Worm (Caenorhabditis elegans) whole organism, young adult: ENCODE measurements around the gene ddo-2.

ENCODE experiments used
- F57C9.4 ChIP-seq: sonication (generic microtip); optimal IDR thresholded peaks from 2 replicates; lab custom pipeline; 2017; ENCODE audit warnings: mild to moderate bottlenecking, missing genetic modification characterization, missing compliant biosample characterization
- attf-3 ChIP-seq: fragments of 200-800 bp; sonication (Bioruptor generic); conservative IDR thresholded peaks from 2 replicates; pipeline ENCODE4 v1.3.6; 2022; ENCODE audit warnings: missing genetic modification reagents, missing genetic modification characterization, missing compliant biosample characterization
- attf-5 ChIP-seq: fragments of 200-800 bp; sonication (Bioruptor generic); optimal IDR thresholded peaks from 2 replicates; lab custom pipeline; 2018; ENCODE audit warnings: mild to moderate bottlenecking, missing genetic modification characterization, missing compliant biosample characterization
- bed-1 ChIP-seq: fragments of 200-800 bp; sonication (Bioruptor generic); IDR thresholded peaks from 2 replicates; pipeline ENCODE4 v1.3.6; 2022; ENCODE audit warnings: missing genetic modification reagents, missing genetic modification characterization, missing compliant biosample characterization
- madf-3 ChIP-seq: fragments of 200-800 bp; sonication (Bioruptor generic); IDR thresholded peaks from 2 replicates; pipeline ENCODE4 v1.3.6; 2022; ENCODE audit warnings: missing genetic modification reagents, missing genetic modification characterization, missing compliant biosample characterization
- mel-28 ChIP-seq: sonication (generic microtip); optimal IDR thresholded peaks from 2 replicates; lab custom pipeline; 2016; ENCODE audit warnings: borderline replicate concordance, mild to moderate bottlenecking, missing genetic modification characterization, missing compliant biosample characterization
- pha-4 ChIP-seq: fragments of 150-350 bp; sonication (generic microtip); optimal IDR thresholded peaks from 2 replicates; lab custom pipeline; 2014; ENCODE audit warnings: missing biosample characterization, missing genetic modification reagents, missing genetic modification characterization
- snpc-1.1 ChIP-seq: sonication (generic microtip); optimal IDR thresholded peaks from 2 replicates; lab custom pipeline; 2017; ENCODE audit warnings: missing genetic modification characterization, mild to moderate bottlenecking, missing compliant biosample characterization, antibody characterized with exemption, moderate library complexity, missing genotype, missing genetic modification reagents; ENCODE audit not compliant: insufficient read depth
- somi-1 ChIP-seq: fragments of 200-800 bp; sonication (Bioruptor generic); optimal IDR thresholded peaks from 2 replicates; lab custom pipeline; 2018; ENCODE audit warnings: mild to moderate bottlenecking, missing genetic modification characterization, missing compliant biosample characterization

DNA sequence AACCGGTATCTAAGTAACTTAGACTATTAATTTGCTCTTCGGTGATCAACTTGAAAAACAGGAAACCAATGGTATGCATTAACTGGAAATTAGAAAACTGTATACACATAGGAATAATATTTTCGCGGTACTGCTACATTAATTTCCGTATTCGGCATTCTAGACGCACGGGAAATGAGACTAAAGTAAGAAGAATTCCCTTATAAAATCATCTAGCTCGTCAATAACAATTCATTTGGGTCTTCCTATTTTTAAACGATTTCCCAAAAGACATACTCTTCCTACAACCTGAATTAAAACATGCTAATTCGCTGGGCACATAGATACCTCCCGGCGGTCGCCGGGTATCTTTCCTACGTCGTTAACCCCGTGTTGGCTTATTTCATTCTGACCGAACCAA, 33.1 kb downstream of the ddo-2 start, which contains the start of gene srj-13:
- no peak for TF ChIP-seq F57C9.4 (tag; lab: Kevin White, UChicago)
- no peak for TF ChIP-seq mel-28
- TF ChIP-seq snpc-1.1 = no peak
- no peak for TF ChIP-seq attf-5 (GFP tag; lab: Kevin White, UChicago)
- no peak for TF ChIP-seq attf-3 (GFP tag; lab: Robert Waterston, UW)
- TF ChIP-seq bed-1 (GFP tag; lab: Robert Waterston, UW) = no peak
- no peak for TF ChIP-seq pha-4 (tag; lab: Kevin White, UChicago)
- TF ChIP-seq madf-3 (GFP tag; lab: Robert Waterston, UW) = no peak
- TF ChIP-seq somi-1 (GFP tag; lab: Kevin White, UChicago) = no peak
